Fruit fly (Drosophila melanogaster): ENCODE results near the gene CG11983.

- no peak for TF ChIP-seq CG10462 (GFP tag; optimal IDR thresholded peaks at IDR 0.05)
- TF ChIP-seq HLH4C (GFP tag; IDR thresholded peaks at IDR 0.05; ENCODE audit: partially characterized antibody): no peak
- TF ChIP-seq nom (GFP tag; optimal IDR thresholded peaks at IDR 0.05): no peak
- no peak for TF ChIP-seq Sox102F (GFP tag; optimal IDR thresholded peaks at IDR 0.05)
- TF ChIP-seq chm (GFP tag; IDR thresholded peaks at IDR 0.05): no peak
- no peak for TF ChIP-seq CG6683 (GFP tag; optimal IDR thresholded peaks at IDR 0.05)
- no peak for TF ChIP-seq CG17568 (GFP tag; optimal IDR thresholded peaks at IDR 0.05)
- no peak for TF ChIP-seq CG12071 (GFP tag; optimal IDR thresholded peaks at IDR 0.05)
- TF ChIP-seq Lpt (GFP tag; optimal IDR thresholded peaks at IDR 0.05): no peak
- no peak for TF ChIP-seq cg (GFP tag; optimal IDR thresholded peaks at IDR 0.05)
- no peak for TF ChIP-seq ranshi (GFP tag; IDR thresholded peaks at IDR 0.05)
- no peak for TF ChIP-seq CG1024 (GFP tag; IDR thresholded peaks at IDR 0.05)
These were observed 41.5 kb upstream of the CG11983 start for dm6 chr3R:8966598-8966997.

Measured in whole organism, embryonic.